Worm (Caenorhabditis elegans): ENCODE measurements around the gene ostb-1.

The ostb-1 gene

DNA sequence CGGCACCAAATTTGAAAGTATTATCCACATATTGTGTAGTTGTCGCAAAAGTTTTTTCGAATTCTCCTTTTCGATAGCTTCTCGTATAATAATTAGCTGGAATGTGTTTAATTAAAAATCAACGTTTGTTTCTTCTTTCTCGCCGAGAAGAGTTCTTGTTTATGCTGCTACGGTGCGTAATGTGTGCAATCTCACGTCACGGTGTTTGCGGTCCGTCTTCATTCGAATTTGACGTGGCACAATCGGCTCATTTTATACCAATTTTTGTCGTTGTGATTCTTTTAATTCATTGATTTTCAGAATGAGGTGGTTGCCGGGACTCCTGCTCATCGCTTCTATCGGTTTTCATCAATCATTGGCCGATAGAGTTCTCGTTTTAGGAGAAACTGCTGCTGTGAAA lies at the start of gene ostb-1:
TSS of gene ostb-1 (plus strand) at position 301 of the 400 bp plus-strand sequence.
- TF ChIP-seq ztf-4 (tag; optimal IDR thresholded peaks at IDR 0.05) = no peak
- no peak for TF ChIP-seq nhr-25 (tag; optimal IDR thresholded peaks at IDR 0.05)
- no peak for TF ChIP-seq lin-39 (tag; optimal IDR thresholded peaks at IDR 0.05)
- no peak for TF ChIP-seq lin-13 (GFP tag; optimal IDR thresholded peaks at IDR 0.05)
- peak; percentile 5 for TF ChIP-seq fos-1 (tag; optimal IDR thresholded peaks at IDR 0.05)
- TF ChIP-seq unc-62 (GFP tag; optimal IDR thresholded peaks at IDR 0.05) = no peak
- no peak for TF ChIP-seq egl-27 (tag; optimal IDR thresholded peaks at IDR 0.05)
- no peak for TF ChIP-seq Y55F3AM.14 (GFP tag; optimal IDR thresholded peaks at IDR 0.05)
- TF ChIP-seq sma-3 (GFP tag; optimal IDR thresholded peaks at IDR 0.05) = no peak
- no peak for TF ChIP-seq ztf-1 (GFP tag; conservative IDR thresholded peaks at IDR 0.05)
- TF ChIP-seq peb-1 (tag; optimal IDR thresholded peaks at IDR 0.05) = no peak
- no peak for TF ChIP-seq mab-5 (tag; optimal IDR thresholded peaks at IDR 0.05)
- TF ChIP-seq ZK546.5 (tag; optimal IDR thresholded peaks at IDR 0.05) = no peak
- TF ChIP-seq snpc-4 (tag; optimal IDR thresholded peaks at IDR 0.05) = no peak
- peak; percentile 59 for TF ChIP-seq nhr-129 (tag; optimal IDR thresholded peaks at IDR 0.05)
- TF ChIP-seq skn-1 (tag; optimal IDR thresholded peaks at IDR 0.05) = no peak
- no peak for TF ChIP-seq R02D3.7 (tag; optimal IDR thresholded peaks at IDR 0.05)
- TF ChIP-seq ama-1 (optimal IDR thresholded peaks at IDR 0.05) = no peak
- peak; percentile 90 for TF ChIP-seq crh-2 (tag; optimal IDR thresholded peaks at IDR 0.05)
- TF ChIP-seq nhr-11 (tag; optimal IDR thresholded peaks at IDR 0.05) = no peak
- TF ChIP-seq lsy-2 (tag; optimal IDR thresholded peaks at IDR 0.05) = peak in 1 of 2 experiments; percentile 84
- TF ChIP-seq dmd-4 (tag; optimal IDR thresholded peaks at IDR 0.05) = no peak
- no peak for TF ChIP-seq unc-39 (tag; optimal IDR thresholded peaks at IDR 0.05)
- no peak for TF ChIP-seq ceh-82 (tag; optimal IDR thresholded peaks at IDR 0.05)
- TF ChIP-seq elt-1 (tag; optimal IDR thresholded peaks at IDR 0.05) = no peak
- peak; percentile 50 for TF ChIP-seq gmeb-1 (tag; optimal IDR thresholded peaks at IDR 0.05)
- TF ChIP-seq C34F6.9 (tag; optimal IDR thresholded peaks at IDR 0.05) = peak; percentile 55
- no peak for TF ChIP-seq zag-1 (tag; optimal IDR thresholded peaks at IDR 0.05)
- no peak for TF ChIP-seq nhr-6 (tag; optimal IDR thresholded peaks at IDR 0.05)
- TF ChIP-seq ceh-16 (tag; optimal IDR thresholded peaks at IDR 0.05) = no peak
- peak; percentile 45 for TF ChIP-seq unc-55 (GFP tag; optimal IDR thresholded peaks at IDR 0.05)

DNA sequence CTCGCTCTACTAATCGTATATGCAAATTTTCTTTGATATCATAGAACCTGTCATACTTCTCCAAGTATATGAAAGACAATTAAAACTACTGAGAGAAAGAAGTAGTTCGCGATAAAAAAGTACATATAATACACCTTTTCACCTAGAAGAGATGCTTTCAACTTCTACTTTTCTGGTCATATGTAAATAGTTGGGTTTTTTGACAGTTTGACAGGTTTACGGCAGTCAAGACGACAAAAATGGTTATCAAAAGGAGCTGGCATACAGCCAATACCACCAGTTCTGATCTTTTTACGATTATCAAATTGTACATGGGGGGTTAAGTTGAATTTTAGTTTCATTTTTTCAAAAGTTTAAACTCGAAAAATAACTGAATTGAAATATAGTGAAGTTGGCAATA lies 49.4 kb upstream of the ostb-1 start:
- peak; percentile 49 for TF ChIP-seq fos-1 (tag; optimal IDR thresholded peaks at IDR 0.05)
- TF ChIP-seq aly-2 (tag; optimal IDR thresholded peaks at IDR 0.05) = no peak
- TF ChIP-seq skn-1 (tag; optimal IDR thresholded peaks at IDR 0.05) = peak; percentile 30
- no peak for TF ChIP-seq zag-1 (tag; optimal IDR thresholded peaks at IDR 0.05)

DNA sequence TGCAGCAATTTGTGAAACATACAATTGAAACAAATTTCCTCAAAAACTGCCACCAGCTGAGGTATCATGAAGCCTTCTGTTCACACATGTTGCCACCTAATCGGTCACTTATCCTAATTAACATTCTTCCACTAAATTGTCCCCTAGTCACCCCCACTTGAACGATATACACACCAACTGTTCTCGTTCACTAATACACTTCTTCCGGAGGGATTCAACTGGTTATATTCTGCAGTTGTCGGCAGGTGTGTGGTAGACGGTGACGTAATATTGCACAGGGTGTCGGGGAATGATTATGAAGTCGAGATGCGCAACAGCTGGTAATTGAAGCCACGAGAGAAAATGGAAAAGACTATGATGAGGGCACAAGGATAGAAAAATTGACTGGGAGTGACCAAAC lies 48.9 kb upstream of the ostb-1 start:
- no peak for TF ChIP-seq peb-1 (tag; optimal IDR thresholded peaks at IDR 0.05)
- peak; percentile 34 for TF ChIP-seq nhr-129 (tag; optimal IDR thresholded peaks at IDR 0.05)

DNA sequence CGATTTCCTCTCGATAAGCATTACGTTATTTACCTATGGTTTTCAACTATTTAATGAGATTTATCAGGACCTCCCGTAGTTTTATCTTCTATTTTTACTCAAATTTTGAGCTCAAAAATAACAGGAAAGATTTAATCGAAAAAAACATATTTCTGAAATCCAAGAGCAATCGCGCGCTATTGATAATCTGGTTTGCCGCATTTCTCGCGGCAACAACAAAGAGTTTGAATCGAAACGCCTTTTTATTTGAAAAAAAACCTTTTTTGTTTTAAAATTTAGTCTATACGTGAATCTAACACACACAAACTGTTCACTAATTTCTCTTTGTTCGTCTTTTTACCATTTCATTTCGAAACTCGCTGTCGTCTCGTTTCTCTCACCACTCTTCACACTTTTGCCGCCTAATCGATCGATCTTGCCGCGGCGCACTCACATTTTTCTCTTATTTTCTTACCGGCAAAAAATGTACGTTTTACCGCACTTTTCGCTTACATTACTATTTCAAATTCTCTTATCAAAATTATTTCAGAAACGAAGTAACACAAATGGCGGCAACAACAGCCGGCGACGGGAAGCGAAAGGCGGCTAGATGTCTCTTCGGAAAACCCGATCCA lies 48.0 kb upstream of the ostb-1 start, which contains the start of gene cki-2:
TSS of gene cki-2 (plus strand) at position 337 of the 614 bp plus-strand sequence.
- TF ChIP-seq lsy-2 (tag; optimal IDR thresholded peaks at IDR 0.05) (peak in 1 of 2 experiments; percentile 45), fos-1 (tag; optimal IDR thresholded peaks at IDR 0.05) (peak; percentile 43), unc-55 (GFP tag; optimal IDR thresholded peaks at IDR 0.05) (peak; percentile 23), sma-9 (GFP tag; optimal IDR thresholded peaks at IDR 0.05) (peak; percentile 26), sma-9 (tag; optimal IDR thresholded peaks at IDR 0.05) (no peak), peb-1 (tag; optimal IDR thresholded peaks at IDR 0.05) (no peak), C34F6.9 (tag; optimal IDR thresholded peaks at IDR 0.05) (peak; percentile 28)

DNA sequence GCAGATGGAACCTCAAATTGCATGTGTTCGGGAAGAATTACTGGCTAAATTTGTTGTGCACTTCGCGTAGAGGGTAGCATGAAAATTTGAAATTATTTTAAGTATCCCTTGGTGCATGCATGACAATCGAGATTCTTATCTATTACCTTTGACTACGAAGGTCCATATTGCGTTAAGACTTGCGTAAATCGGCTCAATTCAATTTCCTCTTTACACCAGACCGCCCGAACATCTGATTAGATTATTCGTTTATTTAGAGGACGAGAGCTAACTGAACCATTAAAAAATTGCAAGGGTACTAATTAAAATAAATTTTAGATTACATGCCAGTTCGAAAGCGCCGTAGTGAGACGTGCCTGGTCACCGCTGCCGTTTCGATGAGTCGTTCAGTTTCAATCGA lies 46.7 kb upstream of the ostb-1 start:
- TF ChIP-seq sma-3 (GFP tag; optimal IDR thresholded peaks at IDR 0.05) (no peak), unc-55 (GFP tag; optimal IDR thresholded peaks at IDR 0.05) (no peak), ZK546.5 (tag; optimal IDR thresholded peaks at IDR 0.05) (no peak), nhr-21 (tag; optimal IDR thresholded peaks at IDR 0.05) (no peak), mbf-1 (tag; optimal IDR thresholded peaks at IDR 0.05) (no peak), nhr-23 (tag; optimal IDR thresholded peaks at IDR 0.05) (no peak), snpc-4 (tag; optimal IDR thresholded peaks at IDR 0.05) (no peak), nhr-25 (tag; optimal IDR thresholded peaks at IDR 0.05) (no peak)

Data from whole organism, L2 larva.